Worm (Caenorhabditis elegans) whole organism, L4 larva: ENCODE results near the gene T22F7.4.

ENCODE experiments used
- F26F4.8 ChIP-seq: fragments of 200-800 bp; sonication (Bioruptor generic); conservative IDR thresholded peaks from 2 replicates; pipeline ENCODE4 v1.3.6; 2022; ENCODE audit warnings: missing genetic modification characterization, missing compliant biosample characterization
- Y5F2A.4 ChIP-seq: fragments of 200-800 bp; sonication (Bioruptor generic); optimal IDR thresholded peaks from 2 replicates; lab custom pipeline; 2018; ENCODE audit warnings: mild to moderate bottlenecking, missing genetic modification characterization, missing compliant biosample characterization
- aha-1 ChIP-seq: fragments of 150-350 bp; peaks from one replicate; lab custom pipeline; 2014; ENCODE audit warnings: missing biosample characterization, missing genetic modification characterization
- attf-4 ChIP-seq: sonication (generic microtip); optimal IDR thresholded peaks from 3 replicates; lab custom pipeline; 2017; ENCODE audit warnings: missing biosample characterization, missing genetic modification characterization
- ceh-32 ChIP-seq: sonication (generic microtip); optimal IDR thresholded peaks from 2 replicates; lab custom pipeline; 2016; ENCODE audit warnings: mild to moderate bottlenecking, missing genetic modification characterization, missing compliant biosample characterization; ENCODE audit not compliant: poor library complexity
- ceh-62 ChIP-seq: sonication (generic microtip); optimal IDR thresholded peaks from 2 replicates; lab custom pipeline; 2017; ENCODE audit warnings: missing biosample characterization, missing genetic modification characterization
- dpl-1 ChIP-seq: fragments of 150-350 bp; optimal IDR thresholded peaks from 2 replicates; lab custom pipeline; 2014; ENCODE audit warnings: missing biosample characterization, missing genetic modification reagents, missing genetic modification characterization
- duxl-1 ChIP-seq: sonication (generic microtip); optimal IDR thresholded peaks from 2 replicates; lab custom pipeline; 2016; ENCODE audit warnings: mild to moderate bottlenecking, missing genetic modification characterization, moderate library complexity, missing compliant biosample characterization; ENCODE audit not compliant: poor library complexity
- dve-1 ChIP-seq: sonication (generic microtip); optimal IDR thresholded peaks from 2 replicates; lab custom pipeline; 2017; ENCODE audit warnings: antibody characterized with exemption, mild to moderate bottlenecking, missing genetic modification characterization, missing compliant biosample characterization; ENCODE audit not compliant: insufficient read depth
- fkh-10 ChIP-seq: fragments of 150-350 bp; optimal IDR thresholded peaks from 2 replicates; lab custom pipeline; 2014; ENCODE audit warnings: missing biosample characterization, missing genetic modification reagents, missing genetic modification characterization
- fos-1 ChIP-seq: fragments of 150-350 bp; optimal IDR thresholded peaks from 2 replicates; lab custom pipeline; 2014; ENCODE audit warnings: missing biosample characterization, missing genetic modification characterization
- hlh-30 ChIP-seq: sonication (generic microtip); optimal IDR thresholded peaks from 2 replicates; lab custom pipeline; 2017; ENCODE audit warnings: antibody characterized with exemption, mild to moderate bottlenecking, missing genetic modification characterization, missing compliant biosample characterization; ENCODE audit not compliant: insufficient read depth
- hmg-1.1 ChIP-seq: fragments of 200-800 bp; sonication (Bioruptor generic); IDR thresholded peaks from 2 replicates; pipeline ENCODE4 v1.3.6; 2022; ENCODE audit warnings: missing genetic modification reagents, missing genetic modification characterization, missing compliant biosample characterization
- lim-7 ChIP-seq: fragments of 200-800 bp; sonication (Bioruptor generic); IDR thresholded peaks from 2 replicates; pipeline ENCODE4 v1.3.6; 2022; ENCODE audit warnings: missing genetic modification characterization, missing compliant biosample characterization
- lin-29 ChIP-seq: fragments of 200-800 bp; sonication (Bioruptor generic); IDR thresholded peaks from 2 replicates; pipeline ENCODE4 v1.3.6; 2022; ENCODE audit warnings: missing genetic modification reagents, missing genetic modification characterization, missing compliant biosample characterization
- madf-9 ChIP-seq: fragments of 200-800 bp; sonication (Bioruptor generic); conservative IDR thresholded peaks from 2 replicates; pipeline ENCODE4 v1.3.6; 2022; ENCODE audit warnings: missing genetic modification reagents, missing genetic modification characterization, missing compliant biosample characterization
- mes-2 ChIP-seq: sonication (generic microtip); optimal IDR thresholded peaks from 2 replicates; lab custom pipeline; 2016; ENCODE audit warnings: missing genotype, mild to moderate bottlenecking, missing genetic modification characterization, missing compliant biosample characterization; ENCODE audit not compliant: poor library complexity, severe bottlenecking
- mxl-2 ChIP-seq: fragments of 200-800 bp; sonication (Bioruptor generic); conservative IDR thresholded peaks from 2 replicates; pipeline ENCODE4 v1.3.6; 2022; ENCODE audit warnings: missing genetic modification reagents, missing genetic modification characterization, missing compliant biosample characterization
- nhr-10 ChIP-seq: fragments of 150-350 bp; optimal IDR thresholded peaks from 2 replicates; lab custom pipeline; 2014; ENCODE audit warnings: missing biosample characterization, missing genetic modification characterization
- nhr-48 ChIP-seq: sonication (generic microtip); optimal IDR thresholded peaks from 2 replicates; lab custom pipeline; 2016; ENCODE audit warnings: mild to moderate bottlenecking, missing genetic modification characterization, missing compliant biosample characterization
- nhr-6 ChIP-seq: fragments of 150-350 bp; optimal IDR thresholded peaks from 2 replicates; lab custom pipeline; 2014; ENCODE audit warnings: missing biosample characterization, missing genetic modification characterization
- pha-4 ChIP-seq, 2 experiments: fragments of 150-350 bp in 1 of 2; fragments of 200-800 bp in 1 of 2; sonication (Bioruptor generic) in 1 of 2; IDR thresholded peaks in 1 of 2; optimal IDR thresholded peaks in 1 of 2; 2 replicates each; pipeline versions ENCODE4 v1.3.6 to Lab custom; 2014 to 2022; ENCODE audit warnings: missing genetic modification characterization in 2 of 2, missing genetic modification reagents in 2 of 2, missing biosample characterization in 1 of 2, missing compliant biosample characterization in 1 of 2
- php-3 ChIP-seq: fragments of 200-800 bp; sonication (Bioruptor generic); IDR thresholded peaks from 2 replicates; pipeline ENCODE4 v1.3.6; 2022; ENCODE audit warnings: missing genetic modification reagents, missing genetic modification characterization, missing compliant biosample characterization
- rbr-2 ChIP-seq: sonication (generic microtip); optimal IDR thresholded peaks from 2 replicates; lab custom pipeline; 2016; ENCODE audit warnings: missing genotype, missing genetic modification characterization, missing compliant biosample characterization
- set-16 ChIP-seq: fragments of 200-800 bp; sonication (Bioruptor generic); IDR thresholded peaks from 2 replicates; pipeline ENCODE4 v1.3.6; 2022; ENCODE audit warnings: missing genetic modification reagents, missing genetic modification characterization, missing compliant biosample characterization
- skn-1 ChIP-seq: fragments of 150-350 bp; optimal IDR thresholded peaks from 2 replicates; lab custom pipeline; 2014; ENCODE audit warnings: missing biosample characterization, missing genetic modification characterization
- snpc-1.2 ChIP-seq: fragments of 200-800 bp; sonication (Bioruptor generic); IDR thresholded peaks from 2 replicates; pipeline ENCODE4 v1.3.6; 2022; ENCODE audit warnings: missing genetic modification reagents, missing genetic modification characterization, missing compliant biosample characterization
- unc-39 ChIP-seq: sonication (generic microtip); optimal IDR thresholded peaks from 2 replicates; lab custom pipeline; 2017; ENCODE audit warnings: missing biosample characterization, missing genetic modification characterization
- unc-62 ChIP-seq, 3 experiments: fragments of 150-350 bp in 1 of 3; sonication (generic microtip); optimal IDR thresholded peaks in 2 of 3; peaks in 1 of 3; 1 replicate in 1 of 3; 2 replicates in 2 of 3; lab custom pipeline; 2014 to 2017; ENCODE audit warnings: missing biosample characterization in 3 of 3, missing genetic modification characterization in 3 of 3, missing genetic modification reagents in 3 of 3, missing genotype in 1 of 3
- vab-7 ChIP-seq: fragments of 200-800 bp; sonication (Bioruptor generic); IDR thresholded peaks from 2 replicates; pipeline ENCODE4 v1.3.6; 2022; ENCODE audit warnings: missing genetic modification reagents, missing genetic modification characterization, missing compliant biosample characterization
- zip-11 ChIP-seq: fragments of 200-800 bp; sonication (Bioruptor generic); IDR thresholded peaks from 2 replicates; pipeline ENCODE4 v1.3.6; 2022; ENCODE audit warnings: missing genetic modification characterization, missing compliant biosample characterization
- ztf-11 ChIP-seq: fragments of 150-350 bp; optimal IDR thresholded peaks from 2 replicates; lab custom pipeline; 2014; ENCODE audit warnings: missing biosample characterization, missing genetic modification characterization

T22F7.4 gene

ce11 chrIII:558832-559231 is 32.1 kb upstream of the T22F7.4 start (continued):
- TF ChIP-seq nhr-48 (tag; lab: Kevin White, UChicago) (peak; percentile 64), fos-1 (tag; lab: Kevin White, UChicago) (no peak), php-3 (GFP tag; lab: Robert Waterston, UW) (no peak), zip-11 (GFP tag; lab: Robert Waterston, UW) (no peak), dve-1 (tag; lab: Kevin White, UChicago) (peak; percentile 90), Y5F2A.4 (no peak), ceh-62 (tag; lab: Kevin White, UChicago) (no peak), mxl-2 (GFP tag; lab: Robert Waterston, UW) (no peak), fkh-10 (no peak), hlh-30 (tag; lab: Kevin White, UChicago) (peak; percentile 57), lin-29 (GFP tag; lab: Robert Waterston, UW) (no peak), skn-1 (tag; lab: Kevin White, UChicago) (no peak), rbr-2 (tag; lab: Kevin White, UChicago) (no peak), set-16 (GFP tag; lab: Robert Waterston, UW) (no peak)

ce11 chrIII:558083-558482 is 31.4 kb upstream of the T22F7.4 start:
- no peak for TF ChIP-seq unc-39 (tag; lab: Kevin White, UChicago)
- TF ChIP-seq dpl-1 (GFP tag; lab: Kevin White, UChicago), result no peak
- TF ChIP-seq unc-62 (GFP tag; optimal IDR thresholded peaks at IDR 0.05 in 1 of 2; lab: Kevin White, UChicago), result no peak
- TF ChIP-seq unc-62 (tag; optimal IDR thresholded peaks at IDR 0.05; lab: Kevin White, UChicago), result no peak
- TF ChIP-seq snpc-1.2 (GFP tag; lab: Robert Waterston, UW), result no peak
- TF ChIP-seq madf-9 (GFP tag; lab: Robert Waterston, UW), result no peak
- no peak for TF ChIP-seq mes-2 (tag; lab: Kevin White, UChicago)
- no peak for TF ChIP-seq hmg-1.1 (GFP tag; lab: Robert Waterston, UW)
- no peak for TF ChIP-seq attf-4
- no peak for TF ChIP-seq F26F4.8 (GFP tag; lab: Robert Waterston, UW)
- no peak for TF ChIP-seq duxl-1 (tag; lab: Kevin White, UChicago)

DNA sequence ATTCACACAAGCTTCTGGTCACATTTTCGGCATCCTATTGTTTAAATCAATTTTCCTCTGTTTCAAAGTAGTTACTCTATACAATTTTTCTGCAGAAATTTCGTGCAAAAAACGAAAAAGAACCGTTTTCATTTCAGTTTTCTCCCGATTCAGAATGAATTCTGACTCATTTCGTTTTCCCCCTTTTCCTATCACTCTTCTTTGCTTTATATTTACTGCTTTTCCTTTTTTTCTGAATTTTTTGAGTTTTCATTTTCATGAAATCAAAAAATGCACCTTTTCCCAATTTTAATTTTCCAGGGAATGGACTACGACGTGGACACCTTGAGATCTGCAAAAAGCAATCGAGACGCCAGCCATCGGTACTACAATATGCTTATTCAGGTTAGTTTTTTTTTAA is 28.9 kb upstream of the T22F7.4 start, which contains the start of gene B0353.1:
TSS of gene B0353.1 (plus strand) at position 301 of the 400 bp plus-strand sequence.
- TF ChIP-seq vab-7 (GFP tag; lab: Robert Waterston, UW) (no peak), ceh-32 (no peak), rbr-2 (tag; lab: Kevin White, UChicago) (no peak), lin-29 (GFP tag; lab: Robert Waterston, UW) (no peak)

- TF ChIP-seq aha-1 (peak; percentile 54), dpl-1 (GFP tag; lab: Kevin White, UChicago) (no peak)
Measured at ce11 chrIII:549231-549630, 22.5 kb upstream of the T22F7.4 start.

DNA sequence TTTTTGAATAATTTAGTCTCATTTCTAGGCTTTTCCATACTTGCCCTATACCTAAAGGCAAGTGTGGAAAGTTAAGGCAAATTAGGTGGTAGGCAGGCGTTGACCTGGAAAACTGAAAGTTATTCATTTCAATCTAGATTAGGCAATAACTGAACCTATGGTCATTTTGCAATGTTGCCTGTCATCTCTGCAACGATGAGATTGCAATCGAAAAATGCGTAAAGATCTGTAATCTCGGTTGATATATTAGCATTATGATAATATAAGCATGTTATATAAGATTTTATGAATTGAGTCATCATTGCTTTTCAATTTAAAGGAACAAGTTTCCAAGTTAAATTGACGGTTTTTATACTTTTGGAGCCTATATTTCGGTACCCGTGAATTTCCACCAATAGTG is 21.0 kb upstream of the T22F7.4 start:
- no peak for TF ChIP-seq ceh-62 (tag; lab: Kevin White, UChicago)
- TF ChIP-seq nhr-48 (tag; lab: Kevin White, UChicago), result no peak

DNA sequence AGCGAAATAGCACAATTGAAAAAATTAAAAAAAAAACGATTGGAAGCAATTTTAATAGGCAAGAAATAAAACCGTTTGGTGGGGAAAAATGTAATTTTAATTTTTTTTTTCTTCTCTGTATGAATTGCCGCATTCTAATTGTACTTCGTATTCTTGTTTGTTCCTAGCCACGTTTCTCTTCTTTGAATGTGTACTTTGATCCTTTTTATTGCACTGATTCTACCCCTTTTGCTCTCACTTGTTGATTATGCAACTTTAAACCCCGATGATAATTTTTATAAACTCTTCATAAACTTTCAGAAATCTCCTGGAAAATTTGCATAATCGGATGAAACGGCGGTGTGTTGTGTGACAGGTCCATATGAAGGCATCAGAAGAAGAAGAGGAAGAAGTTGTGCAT is 15.0 kb upstream of the T22F7.4 start, which contains the start of gene T22F7.1:
TSS of gene T22F7.1 (plus strand) at position 301 of the 400 bp plus-strand sequence.
- TF ChIP-seq php-3 (GFP tag; lab: Robert Waterston, UW) (no peak), nhr-6 (tag; lab: Kevin White, UChicago) (no peak), pha-4 (GFP tag; IDR thresholded peaks at IDR 0.05; lab: Robert Waterston, UW) (no peak), pha-4 (tag; optimal IDR thresholded peaks at IDR 0.05; lab: Kevin White, UChicago) (no peak), ceh-32 (no peak), nhr-10 (no peak), skn-1 (tag; lab: Kevin White, UChicago) (no peak), ztf-11 (tag; lab: Kevin White, UChicago) (no peak), lim-7 (GFP tag; lab: Robert Waterston, UW) (no peak)
